Fruit fly (Drosophila melanogaster) whole organism, embryonic: ENCODE data around the gene ATPsynepsilonL.

Source experiments
- BEAF-32 ChIP-seq: fragments of 200-800 bp; sonication (Bioruptor generic); optimal IDR thresholded peaks from 3 replicates; lab custom pipeline; 2017; ENCODE audit warnings: missing biosample characterization, missing genetic modification characterization, mild to moderate bottlenecking, moderate library complexity, missing genetic modification reagents
- CG10462 ChIP-seq: fragments of 200-800 bp; sonication (Bioruptor generic); optimal IDR thresholded peaks from 2 replicates; lab custom pipeline; 2016; ENCODE audit warnings: missing biosample characterization, missing genetic modification characterization
- CG11093 ChIP-seq: fragments of 200-800 bp; sonication (Bioruptor generic); IDR thresholded peaks from 3 replicates; pipeline ENCODE4 v1.3.6; 2022; ENCODE audit warnings: missing biosample characterization, missing genetic modification characterization
- CG12391 ChIP-seq: fragments of 200-800 bp; sonication (Bioruptor generic); optimal IDR thresholded peaks from 3 replicates; lab custom pipeline; 2018; ENCODE audit warnings: missing biosample characterization, mild to moderate bottlenecking, missing genetic modification characterization, moderate library complexity
- CG15011 ChIP-seq: fragments of 200-800 bp; sonication (Bioruptor generic); optimal IDR thresholded peaks from 3 replicates; lab custom pipeline; 2018; ENCODE audit warnings: missing biosample characterization, mild to moderate bottlenecking, missing genetic modification characterization
- CG17385 ChIP-seq: fragments of 200-800 bp; sonication (Bioruptor generic); optimal IDR thresholded peaks from 3 replicates; lab custom pipeline; 2018; ENCODE audit warnings: missing biosample characterization, mild to moderate bottlenecking, missing genetic modification characterization
- CG18011 ChIP-seq: fragments of 200-800 bp; sonication (Bioruptor generic); optimal IDR thresholded peaks from 2 replicates; lab custom pipeline; 2017; ENCODE audit warnings: missing biosample characterization, missing genetic modification characterization, mild to moderate bottlenecking, moderate library complexity, missing genotype
- CG1832 ChIP-seq: fragments of 200-800 bp; sonication (Bioruptor generic); optimal IDR thresholded peaks from 2 replicates; lab custom pipeline; 2017; ENCODE audit warnings: missing biosample characterization, mild to moderate bottlenecking, missing genetic modification characterization, inconsistent platforms
- CG31388 ChIP-seq: fragments of 200-800 bp; sonication (Bioruptor generic); optimal IDR thresholded peaks from 2 replicates; lab custom pipeline; 2016; ENCODE audit warnings: missing biosample characterization, missing genetic modification characterization
- CG32772 ChIP-seq: fragments of 200-800 bp; sonication (Bioruptor generic); IDR thresholded peaks from 2 replicates; pipeline ENCODE4 v1.3.6; 2022; ENCODE audit warnings: missing biosample characterization, missing genetic modification characterization
- CG3407 ChIP-seq: fragments of 200-800 bp; sonication (Bioruptor generic); optimal IDR thresholded peaks from 2 replicates; lab custom pipeline; 2018; ENCODE audit warnings: missing biosample characterization, mild to moderate bottlenecking, missing genetic modification characterization
- CG3838 ChIP-seq: fragments of 200-800 bp; sonication (Bioruptor generic); optimal IDR thresholded peaks from 3 replicates; lab custom pipeline; 2016; ENCODE audit warnings: missing biosample characterization, missing genetic modification characterization
- CG5953 ChIP-seq: fragments of 200-800 bp; sonication (Bioruptor generic); IDR thresholded peaks from 2 replicates; pipeline ENCODE4 v1.3.6; 2022; ENCODE audit warnings: missing biosample characterization, missing genetic modification characterization
- CG7271 ChIP-seq: fragments of 200-800 bp; sonication (Bioruptor generic); optimal IDR thresholded peaks from 2 replicates; lab custom pipeline; 2018; ENCODE audit warnings: missing biosample characterization, mild to moderate bottlenecking, missing genetic modification characterization, moderate library complexity
- CG7357 ChIP-seq: fragments of 200-800 bp; sonication (Bioruptor generic); IDR thresholded peaks from 3 replicates; pipeline ENCODE4 v1.3.6; 2022; ENCODE audit warnings: missing biosample characterization, missing genetic modification characterization
- CG8388 ChIP-seq: fragments of 200-800 bp; sonication (Bioruptor generic); optimal IDR thresholded peaks from 2 replicates; lab custom pipeline; 2019; ENCODE audit warnings: missing biosample characterization, mild to moderate bottlenecking, missing genetic modification characterization, moderate library complexity
- CG9609 ChIP-seq: fragments of 200-800 bp; sonication (Bioruptor generic); optimal IDR thresholded peaks from 3 replicates; lab custom pipeline; 2016; ENCODE audit warnings: missing biosample characterization, missing genetic modification characterization
- Ets97D ChIP-seq: fragments of 200-800 bp; sonication (Bioruptor generic); optimal IDR thresholded peaks from 3 replicates; lab custom pipeline; 2016; ENCODE audit warnings: missing biosample characterization, missing genetic modification characterization
- Fer2 ChIP-seq: fragments of 200-800 bp; sonication (Bioruptor generic); optimal IDR thresholded peaks from 2 replicates; lab custom pipeline; 2018; ENCODE audit warnings: missing biosample characterization, mild to moderate bottlenecking, missing genetic modification characterization, moderate library complexity
- H2.0 ChIP-seq: fragments of 200-800 bp; sonication (Bioruptor generic); IDR thresholded peaks from 2 replicates; pipeline ENCODE4 v1.3.6; 2022; ENCODE audit warnings: missing biosample characterization, missing genetic modification characterization
- HLH3B ChIP-seq: fragments of 200-800 bp; sonication (Bioruptor generic); IDR thresholded peaks from 2 replicates; pipeline ENCODE4 v1.3.6; 2022; ENCODE audit warnings: missing biosample characterization, missing genetic modification characterization
- HmgD ChIP-seq: fragments of 200-800 bp; sonication (Bioruptor generic); optimal IDR thresholded peaks from 3 replicates; lab custom pipeline; 2016; ENCODE audit warnings: missing biosample characterization, missing genetic modification characterization
- Lim3 ChIP-seq: fragments of 200-800 bp; sonication (Bioruptor generic); IDR thresholded peaks from 2 replicates; pipeline ENCODE4 v1.3.6; 2022; ENCODE audit warnings: missing biosample characterization, missing genetic modification characterization
- MESR4 ChIP-seq: fragments of 200-800 bp; sonication (Bioruptor generic); optimal IDR thresholded peaks from 2 replicates; lab custom pipeline; 2018; ENCODE audit warnings: missing biosample characterization, mild to moderate bottlenecking, missing genetic modification characterization, moderate library complexity
- NC2α ChIP-seq: fragments of 200-800 bp; sonication (Bioruptor generic); optimal IDR thresholded peaks from 2 replicates; lab custom pipeline; 2016; ENCODE audit warnings: missing biosample characterization, missing genetic modification characterization
- Ravus ChIP-seq: fragments of 200-800 bp; sonication (Bioruptor generic); IDR thresholded peaks from 2 replicates; pipeline ENCODE4 v1.3.6; 2022; ENCODE audit warnings: missing biosample characterization, missing genetic modification characterization
- ase ChIP-seq: fragments of 200-800 bp; sonication (Bioruptor generic); IDR thresholded peaks from 3 replicates; pipeline ENCODE4 v1.3.6; 2022; ENCODE audit warnings: missing biosample characterization, missing genetic modification characterization
- bbx ChIP-seq: fragments of 200-800 bp; sonication (Bioruptor generic); IDR thresholded peaks from 2 replicates; pipeline ENCODE4 v1.3.6; 2022; ENCODE audit warnings: missing biosample characterization, missing genetic modification characterization; ENCODE audit not compliant: partially characterized antibody
- bsh ChIP-seq, 2 experiments: fragments of 200-800 bp; sonication (Bioruptor generic); optimal IDR thresholded peaks; 2 replicates each; lab custom pipeline; 2017 to 2018; ENCODE audit warnings: mild to moderate bottlenecking in 2 of 2, missing biosample characterization in 2 of 2, missing genetic modification characterization in 2 of 2, moderate library complexity in 1 of 2
- cato ChIP-seq: fragments of 200-800 bp; sonication (Bioruptor generic); optimal IDR thresholded peaks from 2 replicates; lab custom pipeline; 2016; ENCODE audit warnings: missing biosample characterization, missing genetic modification characterization, borderline replicate concordance
- croc ChIP-seq: fragments of 200-800 bp; sonication (Bioruptor generic); conservative IDR thresholded peaks from 3 replicates; pipeline ENCODE4 v1.3.6; 2022; ENCODE audit warnings: missing biosample characterization, missing genetic modification characterization
- dimm ChIP-seq: fragments of 200-800 bp; sonication (Bioruptor generic); IDR thresholded peaks from 2 replicates; pipeline ENCODE4 v1.3.6; 2022; ENCODE audit warnings: missing biosample characterization, missing genetic modification characterization
- eve ChIP-seq, 2 experiments: fragments of >200 bp; optimal IDR thresholded peaks; 2 replicates each; lab custom pipeline; 2017; ENCODE audit warnings: missing biosample characterization in 2 of 2, missing genetic modification characterization in 2 of 2
- grau ChIP-seq: fragments of 200-800 bp; optimal IDR thresholded peaks from 3 replicates; lab custom pipeline; 2019; ENCODE audit warnings: missing biosample characterization, mild to moderate bottlenecking, missing genetic modification characterization, moderate library complexity
- gsb-n ChIP-seq: fragments of 200-800 bp; sonication (Bioruptor generic); optimal IDR thresholded peaks from 3 replicates; lab custom pipeline; 2018; ENCODE audit warnings: missing biosample characterization, mild to moderate bottlenecking, missing genetic modification characterization
- ham ChIP-seq: fragments of 200-800 bp; sonication (Bioruptor generic); IDR thresholded peaks from 2 replicates; pipeline ENCODE4 v1.3.6; 2022; ENCODE audit warnings: missing biosample characterization, missing genetic modification characterization
- hb ChIP-seq: fragments of 200-800 bp; sonication (Bioruptor generic); IDR thresholded peaks from 3 replicates; pipeline ENCODE4 v1.3.6; 2022; ENCODE audit warnings: missing biosample characterization, missing genetic modification characterization; ENCODE audit not compliant: partially characterized antibody
- lilli ChIP-seq: fragments of 200-800 bp; sonication (Bioruptor generic); optimal IDR thresholded peaks from 3 replicates; lab custom pipeline; 2016; ENCODE audit warnings: missing biosample characterization, missing genetic modification characterization
- maf-S ChIP-seq: fragments of 200-800 bp; sonication (Bioruptor generic); optimal IDR thresholded peaks from 2 replicates; lab custom pipeline; 2016; ENCODE audit warnings: missing biosample characterization, missing genetic modification characterization
- nerfin-2 ChIP-seq: fragments of 200-800 bp; sonication (Bioruptor generic); IDR thresholded peaks from 2 replicates; pipeline ENCODE4 v1.3.6; 2022; ENCODE audit warnings: missing biosample characterization, missing genetic modification characterization; ENCODE audit not compliant: partially characterized antibody
- phol ChIP-seq: fragments of 200-800 bp; sonication (Bioruptor generic); optimal IDR thresholded peaks from 3 replicates; lab custom pipeline; 2018; ENCODE audit warnings: missing biosample characterization, mild to moderate bottlenecking, missing genetic modification characterization, moderate library complexity
- prd ChIP-seq, 3 experiments: fragments of >200 bp in 2 of 3; fragments of 200-800 bp in 1 of 3; sonication (Bioruptor generic) in 1 of 3; optimal IDR thresholded peaks in 2 of 3; IDR thresholded peaks in 1 of 3; 2 replicates in 2 of 3; 3 replicates in 1 of 3; pipeline versions ENCODE4 v1.3.6 to Lab custom; 2017 to 2022; ENCODE audit warnings: missing biosample characterization in 1 of 3, missing genetic modification characterization in 1 of 3
- row ChIP-seq: fragments of 200-800 bp; sonication (Bioruptor generic); IDR thresholded peaks from 3 replicates; pipeline ENCODE4 v1.3.6; 2022; ENCODE audit warnings: missing biosample characterization, missing genetic modification characterization
- run ChIP-seq: fragments of 200-800 bp; sonication (Bioruptor generic); optimal IDR thresholded peaks from 3 replicates; lab custom pipeline; 2018; ENCODE audit warnings: missing biosample characterization, mild to moderate bottlenecking, missing genetic modification characterization
- sd ChIP-seq: fragments of 200-800 bp; sonication (Bioruptor generic); optimal IDR thresholded peaks from 3 replicates; lab custom pipeline; 2018; ENCODE audit warnings: missing biosample characterization, mild to moderate bottlenecking, missing genetic modification characterization, moderate library complexity
- seq ChIP-seq: fragments of 200-800 bp; sonication (Bioruptor generic); IDR thresholded peaks from 2 replicates; pipeline ENCODE4 v1.3.6; 2022; ENCODE audit warnings: missing biosample characterization, missing genetic modification characterization
- slbo ChIP-seq: fragments of 200-800 bp; sonication (Bioruptor generic); IDR thresholded peaks from 2 replicates; pipeline ENCODE4 v1.3.6; 2022; ENCODE audit warnings: missing biosample characterization, missing genetic modification characterization
- tap ChIP-seq: fragments of 200-800 bp; optimal IDR thresholded peaks from 3 replicates; lab custom pipeline; 2019; ENCODE audit warnings: missing biosample characterization, mild to moderate bottlenecking, missing genetic modification characterization, moderate library complexity
- wek ChIP-seq: fragments of 200-800 bp; sonication (Bioruptor generic); optimal IDR thresholded peaks from 3 replicates; lab custom pipeline; 2018; ENCODE audit warnings: missing biosample characterization, mild to moderate bottlenecking, missing genetic modification characterization, moderate library complexity

The ATPsynepsilonL gene

DNA sequence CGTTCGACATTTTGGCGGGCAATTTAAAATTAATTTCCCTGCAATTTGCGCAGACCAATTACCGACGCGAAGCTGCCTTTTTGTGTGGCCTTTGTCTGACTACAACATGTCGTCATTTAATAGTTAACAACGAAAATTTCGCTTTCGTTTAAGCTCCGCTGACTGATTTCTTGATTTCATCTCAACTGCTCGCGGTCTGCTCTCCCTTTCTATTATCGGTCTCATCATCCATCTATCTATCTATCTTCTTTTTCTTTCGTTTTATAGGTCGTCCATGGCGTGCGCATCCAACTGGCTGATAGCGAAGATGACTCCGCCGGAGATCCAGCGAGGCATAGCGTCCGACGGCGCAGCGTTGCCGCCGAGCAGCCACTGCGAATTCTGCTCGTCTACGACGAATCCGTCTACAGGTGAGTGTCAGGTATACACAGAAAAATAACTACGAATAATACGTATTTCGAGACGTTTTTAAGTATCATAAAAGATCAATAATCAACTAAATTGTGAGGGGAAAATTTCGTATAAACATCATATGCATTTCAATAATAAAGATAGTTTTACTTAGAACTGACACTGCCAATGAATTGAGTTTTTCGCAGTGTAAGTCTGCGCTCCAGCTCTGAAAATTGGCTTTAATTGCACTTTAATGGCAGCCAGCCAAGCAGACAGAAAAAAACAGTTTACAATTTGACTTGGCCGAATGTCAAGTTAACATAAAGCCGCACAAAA lies 32.5 kb downstream of the ATPsynepsilonL start (continued):
- TF ChIP-seq gsb-n (no peak), prd (optimal IDR thresholded peaks at IDR 0.05; lab: Kevin White, UChicago) (no peak), prd (GFP tag; IDR thresholded peaks at IDR 0.05; lab: Robert Waterston, UW) (peak; percentile 67), CG3838 (GFP tag; lab: Kevin White, UChicago) (no peak), ham (GFP tag; lab: Robert Waterston, UW) (no peak), CG18011 (GFP tag; lab: Kevin White, UChicago) (no peak), wek (no peak), Fer2 (tag; lab: Kevin White, UChicago) (no peak), H2.0 (GFP tag; lab: Robert Waterston, UW) (peak; percentile 58), MESR4 (GFP tag; lab: Kevin White, UChicago) (no peak), CG7357 (no peak), nerfin-2 (no peak), row (GFP tag; lab: Robert Waterston, UW) (peak; percentile 65), slbo (GFP tag; lab: Robert Waterston, UW) (peak; percentile 27; the same call in 1 of the 2 replicates), CG10462 (GFP tag; lab: Kevin White, UChicago) (no peak), grau (peak; percentile 36), Ets97D (no peak), maf-S (GFP tag; lab: Kevin White, UChicago) (no peak), CG5953 (peak; percentile 49; the same call in 1 of the 2 replicates), NC2α (GFP tag; lab: Kevin White, UChicago) (no peak), CG8388 (GFP tag; lab: Kevin White, UChicago) (peak; percentile 22), Lim3 (GFP tag; lab: Robert Waterston, UW) (no peak), CG3407 (GFP tag; lab: Kevin White, UChicago) (no peak), dimm (GFP tag; lab: Robert Waterston, UW) (0 out of 2 replicates have a peak, but pooled peaks have one; percentile 9), HmgD (GFP tag; lab: Kevin White, UChicago) (no peak), ase (GFP tag; lab: Robert Waterston, UW) (peak; percentile 13; the same call in 1 of the 3 replicates), CG31388 (GFP tag; lab: Kevin White, UChicago) (no peak), croc (no peak), CG9609 (GFP tag; lab: Kevin White, UChicago) (no peak), seq (GFP tag; lab: Robert Waterston, UW) (peak; percentile 19; the same call in 1 of the 2 replicates), phol (tag; lab: Kevin White, UChicago) (peak; percentile 34), eve (GFP tag; optimal IDR thresholded peaks at IDR 0.05; lab: Kevin White, UChicago) (no peak), CG12391 (tag; lab: Kevin White, UChicago) (peak; percentile 41), bbx (no peak), CG32772 (0 out of 2 replicates have a peak, but pooled peaks have one; percentile 8), hb (no peak), Ravus (GFP tag; lab: Robert Waterston, UW) (no peak), CG11093 (no peak), CG1832 (no peak), HLH3B (GFP tag; lab: Robert Waterston, UW) (peak; percentile 39; the same call in 1 of the 2 replicates), CG17385 (peak; percentile 24), CG7271 (tag; lab: Kevin White, UChicago) (no peak), bsh (GFP tag; optimal IDR thresholded peaks at IDR 0.05; lab: Kevin White, UChicago) (peak in 1 of 2 experiments; percentile 29), lilli (GFP tag; lab: Kevin White, UChicago) (peak; percentile 15), BEAF-32 (no peak), run (tag; lab: Kevin White, UChicago) (peak; percentile 26), cato (no peak), CG15011 (no peak), sd (tag; lab: Kevin White, UChicago) (no peak), tap (tag; lab: Kevin White, UChicago) (no peak)
